Fruit fly (Drosophila melanogaster) whole organism, embryonic: Measurements from ENCODE around the gene CG10761.

Source experiments
- CG12155 ChIP-seq: fragments of 200-800 bp; sonication (Bioruptor generic); optimal IDR thresholded peaks from 3 replicates; lab custom pipeline; 2016; ENCODE audit warnings: missing biosample characterization, missing genetic modification characterization
- CG12219 ChIP-seq: fragments of 200-800 bp; sonication (Bioruptor generic); optimal IDR thresholded peaks from 3 replicates; lab custom pipeline; 2018; ENCODE audit warnings: missing biosample characterization, mild to moderate bottlenecking, missing genetic modification characterization
- CG12299 ChIP-seq: fragments of 200-800 bp; sonication (Bioruptor generic); optimal IDR thresholded peaks from 2 replicates; lab custom pipeline; 2018; ENCODE audit warnings: missing biosample characterization, mild to moderate bottlenecking, missing genetic modification characterization
- CG14667 ChIP-seq: fragments of 200-800 bp; sonication (Bioruptor generic); IDR thresholded peaks from 2 replicates; pipeline ENCODE4 v1.3.6; 2022; ENCODE audit warnings: missing biosample characterization, missing genetic modification characterization
- CG16813 ChIP-seq: fragments of 200-800 bp; sonication (Bioruptor generic); IDR thresholded peaks from 3 replicates; pipeline ENCODE4 v1.3.6; 2022; ENCODE audit warnings: missing biosample characterization, missing genetic modification characterization; ENCODE audit not compliant: partially characterized antibody
- CG18262 ChIP-seq: fragments of 200-800 bp; optimal IDR thresholded peaks from 3 replicates; lab custom pipeline; 2019; ENCODE audit warnings: missing biosample characterization, mild to moderate bottlenecking, missing genetic modification characterization, moderate library complexity
- CG18599 ChIP-seq: fragments of 200-800 bp; sonication (Bioruptor generic); optimal IDR thresholded peaks from 3 replicates; lab custom pipeline; 2017; ENCODE audit warnings: missing biosample characterization, missing genetic modification characterization, mild to moderate bottlenecking, moderate library complexity, missing genetic modification reagents
- CG2199 ChIP-seq: fragments of 200-800 bp; sonication (Bioruptor generic); IDR thresholded peaks from 3 replicates; pipeline ENCODE4 v1.3.6; 2022; ENCODE audit warnings: missing biosample characterization, missing genetic modification characterization
- CG30020 ChIP-seq: fragments of 200-800 bp; optimal IDR thresholded peaks from 2 replicates; lab custom pipeline; 2019; ENCODE audit warnings: missing biosample characterization, mild to moderate bottlenecking, missing genetic modification characterization, moderate library complexity
- CG34422 ChIP-seq: fragments of 200-800 bp; sonication (Bioruptor generic); IDR thresholded peaks from 3 replicates; pipeline ENCODE4 v1.3.6; 2022; ENCODE audit warnings: missing biosample characterization, missing genetic modification characterization
- CG3726 ChIP-seq: fragments of 200-800 bp; sonication (Bioruptor generic); IDR thresholded peaks from 3 replicates; pipeline ENCODE4, ENCODE4 v1.3.6; 2022; ENCODE audit warnings: missing biosample characterization, missing genetic modification characterization
- CG5953 ChIP-seq: fragments of 200-800 bp; sonication (Bioruptor generic); IDR thresholded peaks from 2 replicates; pipeline ENCODE4 v1.3.6; 2022; ENCODE audit warnings: missing biosample characterization, missing genetic modification characterization
- CG6254 ChIP-seq: fragments of 200-800 bp; sonication (Bioruptor generic); optimal IDR thresholded peaks from 3 replicates; lab custom pipeline; 2017; ENCODE audit warnings: mild to moderate bottlenecking, missing biosample characterization, missing genetic modification reagents, missing genetic modification characterization
- CG7271 ChIP-seq: fragments of 200-800 bp; sonication (Bioruptor generic); optimal IDR thresholded peaks from 2 replicates; lab custom pipeline; 2018; ENCODE audit warnings: missing biosample characterization, mild to moderate bottlenecking, missing genetic modification characterization, moderate library complexity
- CG7556 ChIP-seq: fragments of 200-800 bp; sonication (Bioruptor generic); optimal IDR thresholded peaks from 2 replicates; lab custom pipeline; 2017; ENCODE audit warnings: missing biosample characterization, mild to moderate bottlenecking, missing genetic modification characterization
- CG7786 ChIP-seq: fragments of 200-800 bp; sonication (Bioruptor generic); optimal IDR thresholded peaks from 2 replicates; lab custom pipeline; 2016; ENCODE audit warnings: missing biosample characterization, missing genetic modification characterization
- CG7839 ChIP-seq: fragments of 200-800 bp; sonication (Bioruptor generic); optimal IDR thresholded peaks from 3 replicates; lab custom pipeline; 2018; ENCODE audit warnings: missing biosample characterization, mild to moderate bottlenecking, missing genetic modification characterization, moderate library complexity
- CTCF ChIP-seq: fragments of 200-800 bp; sonication (Bioruptor generic); optimal IDR thresholded peaks from 2 replicates; lab custom pipeline; 2017; ENCODE audit warnings: missing biosample characterization, mild to moderate bottlenecking, missing genetic modification characterization, moderate library complexity
- Camta ChIP-seq: fragments of 200-800 bp; sonication (Bioruptor generic); optimal IDR thresholded peaks from 2 replicates; lab custom pipeline; 2016; ENCODE audit warnings: missing biosample characterization, missing genetic modification characterization
- Chrac-16 ChIP-seq: fragments of 200-800 bp; sonication (Bioruptor generic); optimal IDR thresholded peaks from 3 replicates; lab custom pipeline; 2016; ENCODE audit warnings: missing biosample characterization, missing genetic modification characterization
- Dad ChIP-seq: fragments of 200-800 bp; sonication (Bioruptor generic); optimal IDR thresholded peaks from 3 replicates; lab custom pipeline; 2016; ENCODE audit warnings: missing biosample characterization, missing genetic modification characterization
- Doc3 ChIP-seq: fragments of 200-800 bp; sonication (Bioruptor generic); IDR thresholded peaks from 3 replicates; pipeline ENCODE4 v1.3.6; 2022; ENCODE audit warnings: missing biosample characterization, missing genetic modification characterization; ENCODE audit not compliant: partially characterized antibody
- Dp ChIP-seq: fragments of 200-800 bp; sonication (Bioruptor generic); optimal IDR thresholded peaks from 2 replicates; lab custom pipeline; 2018; ENCODE audit warnings: missing biosample characterization, mild to moderate bottlenecking, missing genetic modification characterization, moderate library complexity
- Eip74EF ChIP-seq, 2 experiments: fragments of 200-800 bp in 1 of 2; fragments of >200 bp in 1 of 2; sonication (Bioruptor generic) in 1 of 2; optimal IDR thresholded peaks; 2 replicates each; lab custom pipeline; 2017 to 2019; ENCODE audit warnings: missing biosample characterization in 2 of 2, missing genetic modification characterization in 2 of 2, mild to moderate bottlenecking in 1 of 2, moderate library complexity in 1 of 2
- HmgZ ChIP-seq: fragments of 200-800 bp; sonication (Bioruptor generic); optimal IDR thresholded peaks from 2 replicates; lab custom pipeline; 2018; ENCODE audit warnings: missing biosample characterization, mild to moderate bottlenecking, missing genetic modification characterization
- Jarid2 ChIP-seq: fragments of 200-800 bp; sonication (Bioruptor generic); optimal IDR thresholded peaks from 3 replicates; lab custom pipeline; 2017; ENCODE audit warnings: mild to moderate bottlenecking, missing biosample characterization, missing genetic modification reagents, missing genetic modification characterization
- Meics ChIP-seq: fragments of 200-800 bp; sonication (Bioruptor generic); optimal IDR thresholded peaks from 2 replicates; lab custom pipeline; 2017; ENCODE audit warnings: missing biosample characterization, mild to moderate bottlenecking, missing genetic modification characterization
- NK7.1 ChIP-seq: fragments of 200-800 bp; sonication (Bioruptor generic); optimal IDR thresholded peaks from 3 replicates; lab custom pipeline; 2016; ENCODE audit warnings: missing biosample characterization, missing genetic modification characterization
- Nf-YA ChIP-seq: fragments of 200-800 bp; sonication (Bioruptor generic); IDR thresholded peaks from 2 replicates; pipeline ENCODE4 v1.3.6; 2022; ENCODE audit warnings: missing biosample characterization, missing genetic modification characterization
- Oaz ChIP-seq: fragments of 200-800 bp; sonication (Bioruptor generic); IDR thresholded peaks from 2 replicates; pipeline ENCODE4 v1.3.6; 2022; ENCODE audit warnings: missing biosample characterization, missing genetic modification characterization
- Sin3A ChIP-seq: fragments of >200 bp; optimal IDR thresholded peaks from 2 replicates; lab custom pipeline; 2018
- Usf ChIP-seq: fragments of 200-800 bp; sonication (Bioruptor generic); optimal IDR thresholded peaks from 2 replicates; lab custom pipeline; 2017; ENCODE audit warnings: missing genotype, missing biosample characterization, missing genetic modification characterization
- ab ChIP-seq: fragments of 200-800 bp; sonication (Bioruptor generic); optimal IDR thresholded peaks from 2 replicates; lab custom pipeline; 2016; ENCODE audit warnings: missing biosample characterization, missing genetic modification characterization
- ac ChIP-seq: fragments of 200-800 bp; sonication (Bioruptor generic); optimal IDR thresholded peaks from 3 replicates; lab custom pipeline; 2017; ENCODE audit warnings: missing biosample characterization, mild to moderate bottlenecking, missing genetic modification characterization
- ato ChIP-seq: fragments of 200-800 bp; sonication (Bioruptor generic); IDR thresholded peaks from 2 replicates; pipeline ENCODE4 v1.3.6; 2022; ENCODE audit warnings: missing biosample characterization, missing genetic modification characterization; ENCODE audit not compliant: partially characterized antibody
- eyg ChIP-seq: fragments of 200-800 bp; sonication (Bioruptor generic); optimal IDR thresholded peaks from 3 replicates; lab custom pipeline; 2016; ENCODE audit warnings: missing biosample characterization, missing genetic modification characterization
- kni ChIP-seq: fragments of 200-800 bp; sonication (Bioruptor generic); optimal IDR thresholded peaks from 3 replicates; lab custom pipeline; 2017; ENCODE audit warnings: mild to moderate bottlenecking, missing biosample characterization, missing genetic modification reagents, missing genetic modification characterization
- nerfin-1 ChIP-seq: fragments of 200-800 bp; sonication (Bioruptor generic); optimal IDR thresholded peaks from 3 replicates; lab custom pipeline; 2019; ENCODE audit warnings: missing biosample characterization, mild to moderate bottlenecking, missing genetic modification characterization, moderate library complexity
- nmo ChIP-seq: fragments of 200-800 bp; sonication (Bioruptor generic); optimal IDR thresholded peaks from 2 replicates; lab custom pipeline; 2018; ENCODE audit warnings: missing biosample characterization, mild to moderate bottlenecking, missing genetic modification characterization, moderate library complexity
- onecut ChIP-seq: fragments of 200-800 bp; sonication (Bioruptor generic); IDR thresholded peaks from 2 replicates; pipeline ENCODE4 v1.3.6; 2022; ENCODE audit warnings: missing biosample characterization, missing genetic modification characterization
- rib ChIP-seq: fragments of 200-800 bp; sonication (Bioruptor generic); IDR thresholded peaks from 2 replicates; pipeline ENCODE4 v1.3.6; 2022; ENCODE audit warnings: missing biosample characterization, missing genetic modification characterization
- salm ChIP-seq: fragments of 200-800 bp; sonication (Bioruptor generic); optimal IDR thresholded peaks from 2 replicates; lab custom pipeline; 2018; ENCODE audit warnings: missing biosample characterization, mild to moderate bottlenecking, missing genetic modification characterization
- sens-2 ChIP-seq: fragments of 200-800 bp; sonication (Bioruptor generic); IDR thresholded peaks from 2 replicates; pipeline ENCODE4 v1.3.6; 2022; ENCODE audit warnings: missing biosample characterization, missing genetic modification characterization
- slbo ChIP-seq: fragments of 200-800 bp; sonication (Bioruptor generic); IDR thresholded peaks from 2 replicates; pipeline ENCODE4 v1.3.6; 2022; ENCODE audit warnings: missing biosample characterization, missing genetic modification characterization
- so ChIP-seq: fragments of 200-800 bp; sonication (Bioruptor generic); IDR thresholded peaks from 3 replicates; pipeline ENCODE4 v1.3.6; 2022; ENCODE audit warnings: missing biosample characterization, missing genetic modification characterization
- ssp ChIP-seq: fragments of 200-800 bp; sonication (Bioruptor generic); IDR thresholded peaks from 2 replicates; pipeline ENCODE4 v1.3.6; 2022; ENCODE audit warnings: missing biosample characterization, missing genetic modification characterization
- stc ChIP-seq: fragments of 200-800 bp; sonication (Bioruptor generic); IDR thresholded peaks from 2 replicates; pipeline ENCODE4 v1.3.6; 2022; ENCODE audit warnings: missing biosample characterization, missing genetic modification characterization
- tio ChIP-seq: fragments of 200-800 bp; sonication (Bioruptor generic); optimal IDR thresholded peaks from 2 replicates; lab custom pipeline; 2017; ENCODE audit warnings: missing biosample characterization, missing genetic modification characterization, inconsistent platforms
- trh ChIP-seq: fragments of 200-800 bp; sonication (Bioruptor generic); optimal IDR thresholded peaks from 2 replicates; lab custom pipeline; 2016; ENCODE audit warnings: missing biosample characterization, missing genetic modification characterization
- tx ChIP-seq: fragments of 200-800 bp; sonication (Bioruptor generic); optimal IDR thresholded peaks from 2 replicates; lab custom pipeline; 2016; ENCODE audit warnings: missing biosample characterization, missing genetic modification characterization
- usp ChIP-seq: fragments of >200 bp; optimal IDR thresholded peaks from 2 replicates; lab custom pipeline; 2017; ENCODE audit warnings: missing biosample characterization, missing genetic modification characterization

CG10761 gene

dm6 chrX:8157294-8157693 is 5.3 kb downstream of the CG10761 start, which contains the start of the genes Traf6 and GIIIspla2 (continued):
- TF ChIP-seq Meics (peak; percentile 79), eyg (GFP tag; lab: Kevin White, UChicago) (peak; percentile 17), so (GFP tag; lab: Robert Waterston, UW) (peak; percentile 77; the same call in 2 of the 3 replicates), Nf-YA (GFP tag; lab: Robert Waterston, UW) (0 out of 2 replicates have a peak, but pooled peaks have one; percentile 17), onecut (peak; percentile 40; the same call in 1 of the 2 replicates), Sin3A (lab: Kevin White, UChicago) (peak; percentile 75), ssp (GFP tag; lab: Robert Waterston, UW) (peak; percentile 90), Doc3 (GFP tag; lab: Robert Waterston, UW) (no peak), Chrac-16 (peak; percentile 60), stc (peak; percentile 59; the same call in 1 of the 2 replicates), Dp (GFP tag; lab: Kevin White, UChicago) (peak; percentile 54), kni (GFP tag; lab: Kevin White, UChicago) (peak; percentile 41), CG7786 (GFP tag; lab: Kevin White, UChicago) (peak; percentile 72), CG16813 (GFP tag; lab: Robert Waterston, UW) (peak; percentile 44; the same call in 1 of the 3 replicates), CG12299 (peak; percentile 64), usp (GFP tag; lab: Kevin White, UChicago) (no peak), CG18262 (peak; percentile 86), Oaz (no peak), CG5953 (GFP tag; lab: Robert Waterston, UW) (peak; percentile 61; the same call in 1 of the 2 replicates), HmgZ (peak; percentile 81), CG18599 (GFP tag; lab: Kevin White, UChicago) (peak; percentile 84), nmo (peak; percentile 83), Dad (GFP tag; lab: Kevin White, UChicago) (peak; percentile 60), ato (GFP tag; lab: Robert Waterston, UW) (no peak), rib (no peak), CG2199 (GFP tag; lab: Robert Waterston, UW) (peak; percentile 68; the same call in 1 of the 3 replicates), CG12219 (GFP tag; lab: Kevin White, UChicago) (peak; percentile 57), NK7.1 (GFP tag; lab: Kevin White, UChicago) (peak; percentile 45), ac (GFP tag; lab: Kevin White, UChicago) (no peak), tio (GFP tag; lab: Kevin White, UChicago) (no peak), CG7271 (tag; lab: Kevin White, UChicago) (no peak), CG30020 (tag; lab: Kevin White, UChicago) (peak; percentile 71), CG12155 (GFP tag; lab: Kevin White, UChicago) (peak; percentile 77), slbo (GFP tag; lab: Robert Waterston, UW) (peak; percentile 83), salm (tag; lab: Kevin White, UChicago) (peak; percentile 50), Eip74EF (GFP tag; optimal IDR thresholded peaks at IDR 0.05; lab: Kevin White, UChicago) (no peak), tx (GFP tag; lab: Kevin White, UChicago) (peak; percentile 38), CG6254 (GFP tag; lab: Kevin White, UChicago) (peak; percentile 43), ab (GFP tag; lab: Kevin White, UChicago) (no peak), CG7556 (peak; percentile 63), CG3726 (GFP tag; lab: Robert Waterston, UW) (peak; percentile 10; the same call in 1 of the 3 replicates), CTCF (GFP tag; lab: Kevin White, UChicago) (peak; percentile 20), nerfin-1 (tag; lab: Kevin White, UChicago) (peak; percentile 48), sens-2 (GFP tag; lab: Robert Waterston, UW) (no peak), CG34422 (peak; percentile 73; the same call in 2 of the 3 replicates), Usf (GFP tag; lab: Kevin White, UChicago) (peak; percentile 55), Camta (peak; percentile 63), Jarid2 (GFP tag; lab: Kevin White, UChicago) (peak; percentile 48), CG7839 (peak; percentile 71), trh (GFP tag; lab: Kevin White, UChicago) (no peak), CG14667 (GFP tag; lab: Robert Waterston, UW) (peak; percentile 66)
